Worm (Caenorhabditis elegans) whole organism, L2 larva: ENCODE results near the gene C04E12.2.

Source experiments
- elt-3 ChIP-seq: sonication (generic microtip); optimal IDR thresholded peaks from 2 replicates; lab custom pipeline; 2017; ENCODE audit warnings: missing biosample characterization, missing genetic modification characterization
- lin-11 ChIP-seq: fragments of 150-350 bp; sonication (generic microtip); optimal IDR thresholded peaks from 2 replicates; lab custom pipeline; 2014; ENCODE audit warnings: missing biosample characterization, missing genetic modification characterization, inconsistent platforms, mixed read lengths
- mdl-1 ChIP-seq, 2 experiments: fragments of 150-350 bp in 1 of 2; sonication (generic microtip) in 1 of 2; optimal IDR thresholded peaks; 2 replicates each; lab custom pipeline; 2017; ENCODE audit warnings: missing biosample characterization in 2 of 2, missing genetic modification characterization in 2 of 2
- nhr-10 ChIP-seq: sonication (generic microtip); optimal IDR thresholded peaks from 2 replicates; lab custom pipeline; 2017; ENCODE audit warnings: missing biosample characterization, missing genetic modification characterization
- skn-1 ChIP-seq: sonication (generic microtip); optimal IDR thresholded peaks from 2 replicates; lab custom pipeline; 2017; ENCODE audit warnings: missing biosample characterization, missing genetic modification characterization
- sma-3 ChIP-seq: sonication (generic microtip); optimal IDR thresholded peaks from 2 replicates; lab custom pipeline; 2016; ENCODE audit warnings: missing genetic modification reagents, missing genetic modification characterization, missing compliant biosample characterization
- unc-62 ChIP-seq: fragments of 150-350 bp; optimal IDR thresholded peaks from 2 replicates; lab custom pipeline; 2014; ENCODE audit warnings: missing biosample characterization, missing genetic modification reagents, missing genetic modification characterization
- ztf-4 ChIP-seq: fragments of 150-350 bp; optimal IDR thresholded peaks from 2 replicates; lab custom pipeline; 2014; ENCODE audit warnings: missing biosample characterization, missing genetic modification characterization

- TF ChIP-seq lin-11 (tag; lab: Kevin White, UChicago) (no peak), unc-62 (GFP tag; lab: Kevin White, UChicago) (no peak), skn-1 (tag; lab: Kevin White, UChicago) (no peak), mdl-1 (tag; optimal IDR thresholded peaks at IDR 0.05; lab: Kevin White, UChicago) (no peak), sma-3 (GFP tag; lab: Kevin White, UChicago) (no peak), elt-3 (tag; lab: Kevin White, UChicago) (no peak), ztf-4 (tag; lab: Kevin White, UChicago) (no peak), nhr-10 (tag; lab: Kevin White, UChicago) (no peak)
Measured at ce11 chrV:3318975-3319374, 48.9 kb upstream of the C04E12.2 start, which contains the start of gene F35F10.13.
